Worm (Caenorhabditis elegans): ENCODE results near the gene spt-4.

ce11 chrIII:39516-39915 lies 30.0 kb downstream of the spt-4 start:
- TF ChIP-seq nhr-76 (tag; optimal IDR thresholded peaks at IDR 0.05), result no peak
- no peak for TF ChIP-seq drap-1 (GFP tag; optimal IDR thresholded peaks at IDR 0.05)
- no peak for TF ChIP-seq sptf-1 (tag; optimal IDR thresholded peaks at IDR 0.05)
- TF ChIP-seq unc-62 (GFP tag; optimal IDR thresholded peaks at IDR 0.05), result no peak
